Fruit fly (Drosophila melanogaster) whole organism, prepupa: ENCODE data around the gene CG4968.

Source experiments
- Blimp-1 ChIP-seq: fragments of 200-800 bp; sonication (Bioruptor generic); optimal IDR thresholded peaks from 3 replicates; lab custom pipeline; 2017; ENCODE audit warnings: missing biosample characterization, missing genetic modification characterization, mild to moderate bottlenecking, moderate library complexity, missing genetic modification reagents
- CG10631 ChIP-seq: fragments of 200-800 bp; sonication (Bioruptor generic); optimal IDR thresholded peaks from 2 replicates; lab custom pipeline; 2016; ENCODE audit warnings: missing biosample characterization, missing genetic modification characterization
- CG10669 ChIP-seq: fragments of 200-800 bp; sonication (Bioruptor generic); optimal IDR thresholded peaks from 3 replicates; lab custom pipeline; 2018; ENCODE audit warnings: missing biosample characterization, mild to moderate bottlenecking, missing genetic modification characterization, moderate library complexity
- CG11294 ChIP-seq: fragments of 200-800 bp; sonication (Bioruptor generic); IDR thresholded peaks from 2 replicates; pipeline ENCODE4 v1.3.6; 2022; ENCODE audit warnings: missing biosample characterization, missing genetic modification characterization
- CG11762 ChIP-seq: fragments of 200-800 bp; sonication (Bioruptor generic); optimal IDR thresholded peaks from 3 replicates; lab custom pipeline; 2016; ENCODE audit warnings: missing biosample characterization, missing genetic modification characterization; ENCODE audit not compliant: insufficient read depth
- CG11902 ChIP-seq: fragments of 200-800 bp; sonication (Bioruptor generic); optimal IDR thresholded peaks from 3 replicates; lab custom pipeline; 2016; ENCODE audit warnings: missing biosample characterization, missing genetic modification characterization
- CG1621 ChIP-seq: fragments of 200-800 bp; sonication (Bioruptor generic); optimal IDR thresholded peaks from 3 replicates; lab custom pipeline; 2018; ENCODE audit warnings: missing biosample characterization, mild to moderate bottlenecking, missing genetic modification characterization
- CG16779 ChIP-seq: fragments of 200-800 bp; sonication (Bioruptor generic); optimal IDR thresholded peaks from 3 replicates; lab custom pipeline; 2017; ENCODE audit warnings: missing biosample characterization, mild to moderate bottlenecking, missing genetic modification characterization
- CG3032 ChIP-seq: fragments of 200-800 bp; optimal IDR thresholded peaks from 2 replicates; lab custom pipeline; 2019; ENCODE audit warnings: missing biosample characterization, mild to moderate bottlenecking, missing genetic modification characterization, moderate library complexity
- CG31627 ChIP-seq: fragments of 200-800 bp; sonication (Bioruptor generic); optimal IDR thresholded peaks from 3 replicates; lab custom pipeline; 2016; ENCODE audit warnings: missing biosample characterization, missing genetic modification characterization
- CG32006 ChIP-seq: fragments of 200-800 bp; sonication (Bioruptor generic); optimal IDR thresholded peaks from 3 replicates; lab custom pipeline; 2017; ENCODE audit warnings: missing biosample characterization, mild to moderate bottlenecking, missing genetic modification characterization
- CG34406 ChIP-seq: fragments of 200-800 bp; sonication (Bioruptor generic); optimal IDR thresholded peaks from 3 replicates; lab custom pipeline; 2016; ENCODE audit warnings: missing biosample characterization, missing genetic modification characterization
- CG3919 ChIP-seq: fragments of 200-800 bp; sonication (Bioruptor generic); optimal IDR thresholded peaks from 3 replicates; lab custom pipeline; 2016; ENCODE audit warnings: missing biosample characterization, missing genetic modification characterization
- CG4318 ChIP-seq: fragments of 200-800 bp; sonication (Bioruptor generic); optimal IDR thresholded peaks from 3 replicates; lab custom pipeline; 2017; ENCODE audit warnings: missing biosample characterization, mild to moderate bottlenecking, missing genetic modification characterization
- CG6163 ChIP-seq: fragments of 200-800 bp; sonication (Bioruptor generic); IDR thresholded peaks from 3 replicates; pipeline ENCODE4 v1.3.6; 2022; ENCODE audit warnings: missing biosample characterization, missing genetic modification characterization
- CG6792 ChIP-seq: fragments of 200-800 bp; sonication (Bioruptor generic); optimal IDR thresholded peaks from 3 replicates; lab custom pipeline; 2016; ENCODE audit warnings: missing biosample characterization, missing genetic modification characterization
- CG6808 ChIP-seq: fragments of 200-800 bp; sonication (Bioruptor generic); optimal IDR thresholded peaks from 3 replicates; lab custom pipeline; 2017; ENCODE audit warnings: missing biosample characterization, missing genetic modification characterization, mild to moderate bottlenecking, moderate library complexity, missing genetic modification reagents
- CG7368 ChIP-seq: fragments of 200-800 bp; sonication (Bioruptor generic); optimal IDR thresholded peaks from 3 replicates; lab custom pipeline; 2016; ENCODE audit warnings: missing biosample characterization, missing genetic modification characterization
- CG8119 ChIP-seq: fragments of 200-800 bp; sonication (Bioruptor generic); IDR thresholded peaks from 3 replicates; pipeline ENCODE4 v1.3.6; 2022; ENCODE audit warnings: missing biosample characterization, missing genetic modification characterization
- CG8319 ChIP-seq: fragments of 200-800 bp; sonication (Bioruptor generic); optimal IDR thresholded peaks from 3 replicates; lab custom pipeline; 2016; ENCODE audit warnings: missing biosample characterization, missing genetic modification characterization
- CG8632 ChIP-seq: fragments of 200-800 bp; sonication (Bioruptor generic); optimal IDR thresholded peaks from 3 replicates; lab custom pipeline; 2016; ENCODE audit warnings: missing biosample characterization, missing genetic modification characterization
- CG9139 ChIP-seq: fragments of 200-800 bp; sonication (Bioruptor generic); optimal IDR thresholded peaks from 3 replicates; lab custom pipeline; 2017; ENCODE audit warnings: missing biosample characterization, mild to moderate bottlenecking, missing genetic modification characterization
- Eip75B ChIP-seq: fragments of 200-800 bp; sonication (Bioruptor generic); optimal IDR thresholded peaks from 3 replicates; lab custom pipeline; 2016; ENCODE audit warnings: missing biosample characterization, missing genetic modification characterization
- Eip78C ChIP-seq: fragments of 200-800 bp; sonication (Bioruptor generic); peaks from one replicate; lab custom pipeline; 2016; ENCODE audit warnings: missing biosample characterization, missing genetic modification characterization
- Ets21C ChIP-seq: fragments of 200-800 bp; sonication (Bioruptor generic); optimal IDR thresholded peaks from 3 replicates; lab custom pipeline; 2016; ENCODE audit warnings: missing biosample characterization, missing genetic modification characterization
- Ets96B ChIP-seq: fragments of 200-800 bp; optimal IDR thresholded peaks from 2 replicates; lab custom pipeline; 2019; ENCODE audit warnings: missing biosample characterization, mild to moderate bottlenecking, missing genetic modification characterization, moderate library complexity
- Gug ChIP-seq: fragments of 200-800 bp; sonication (Bioruptor generic); IDR thresholded peaks from 2 replicates; pipeline ENCODE4 v1.3.6; 2022; ENCODE audit warnings: missing biosample characterization, missing genetic modification characterization
- Hr38 ChIP-seq: sonication (Bioruptor generic); optimal IDR thresholded peaks from 2 replicates; lab custom pipeline; 2016; ENCODE audit warnings: missing biosample characterization, missing genetic modification characterization
- Hr39 ChIP-seq: fragments of 200-800 bp; sonication (Bioruptor generic); optimal IDR thresholded peaks from 2 replicates; lab custom pipeline; 2016; ENCODE audit warnings: missing biosample characterization, missing genetic modification characterization
- Hr4 ChIP-seq: fragments of 200-800 bp; sonication (Bioruptor generic); optimal IDR thresholded peaks from 3 replicates; lab custom pipeline; 2016; ENCODE audit warnings: missing biosample characterization, missing genetic modification characterization
- Lpt ChIP-seq: fragments of 200-800 bp; sonication (Bioruptor generic); optimal IDR thresholded peaks from 3 replicates; lab custom pipeline; 2016; ENCODE audit warnings: missing biosample characterization, missing genetic modification characterization
- Met ChIP-seq: fragments of 200-800 bp; sonication (Bioruptor generic); optimal IDR thresholded peaks from 3 replicates; lab custom pipeline; 2016; ENCODE audit warnings: missing biosample characterization, missing genetic modification characterization
- OdsH ChIP-seq: fragments of 200-800 bp; sonication (Bioruptor generic); optimal IDR thresholded peaks from 3 replicates; lab custom pipeline; 2016; ENCODE audit warnings: missing biosample characterization, missing genetic modification characterization
- Sox102F ChIP-seq: fragments of 200-800 bp; sonication (Bioruptor generic); optimal IDR thresholded peaks from 2 replicates; lab custom pipeline; 2016; ENCODE audit warnings: missing biosample characterization, mild to moderate bottlenecking, missing genetic modification characterization
- Sox14 ChIP-seq: fragments of 200-800 bp; sonication (Bioruptor generic); optimal IDR thresholded peaks from 3 replicates; lab custom pipeline; 2016; ENCODE audit warnings: missing biosample characterization, missing genetic modification characterization
- Sox15 ChIP-seq: fragments of 200-800 bp; sonication (Bioruptor generic); optimal IDR thresholded peaks from 3 replicates; lab custom pipeline; 2016; ENCODE audit warnings: missing biosample characterization, missing genetic modification characterization
- achi ChIP-seq: fragments of 200-800 bp; sonication (Bioruptor generic); optimal IDR thresholded peaks from 3 replicates; lab custom pipeline; 2016; ENCODE audit warnings: missing biosample characterization, missing genetic modification characterization
- acj6 ChIP-seq: fragments of 200-800 bp; sonication (Bioruptor generic); optimal IDR thresholded peaks from 3 replicates; lab custom pipeline; 2016; ENCODE audit warnings: missing biosample characterization, missing genetic modification characterization
- cyc ChIP-seq: fragments of 200-800 bp; sonication (Bioruptor generic); optimal IDR thresholded peaks from 3 replicates; lab custom pipeline; 2016; ENCODE audit warnings: missing biosample characterization, missing genetic modification characterization
- dac ChIP-seq: fragments of 200-800 bp; sonication (Bioruptor generic); optimal IDR thresholded peaks from 2 replicates; lab custom pipeline; 2017; ENCODE audit warnings: missing biosample characterization, mild to moderate bottlenecking, missing genetic modification characterization
- fd59A ChIP-seq: fragments of 200-800 bp; sonication (Bioruptor generic); optimal IDR thresholded peaks from 2 replicates; lab custom pipeline; 2017; ENCODE audit warnings: missing biosample characterization, mild to moderate bottlenecking, missing genetic modification characterization, missing genetic modification reagents
- fd85E ChIP-seq: fragments of 200-800 bp; sonication (Bioruptor generic); optimal IDR thresholded peaks from 3 replicates; lab custom pipeline; 2016; ENCODE audit warnings: missing biosample characterization, missing genetic modification characterization
- fkh ChIP-seq: fragments of 200-800 bp; sonication (Bioruptor generic); optimal IDR thresholded peaks from 3 replicates; lab custom pipeline; 2017; ENCODE audit warnings: missing biosample characterization, mild to moderate bottlenecking, missing genetic modification characterization, moderate library complexity
- lz ChIP-seq: fragments of 200-800 bp; sonication (Bioruptor generic); optimal IDR thresholded peaks from 3 replicates; lab custom pipeline; 2016; ENCODE audit warnings: missing biosample characterization, missing genetic modification characterization
- net ChIP-seq: fragments of 200-800 bp; sonication (Bioruptor generic); optimal IDR thresholded peaks from 3 replicates; lab custom pipeline; 2016; ENCODE audit warnings: missing biosample characterization, missing genetic modification characterization
- pdm3 ChIP-seq: fragments of 200-800 bp; sonication (Bioruptor generic); optimal IDR thresholded peaks from 3 replicates; lab custom pipeline; 2016; ENCODE audit warnings: missing biosample characterization, missing genetic modification characterization
- salr ChIP-seq, 2 experiments: fragments of 200-800 bp; sonication (Bioruptor generic); optimal IDR thresholded peaks; 3 replicates each; lab custom pipeline; 2016 to 2018; ENCODE audit warnings: missing biosample characterization in 2 of 2, missing genetic modification characterization in 2 of 2, mild to moderate bottlenecking in 1 of 2
- spab ChIP-seq: fragments of 200-800 bp; sonication (Bioruptor generic); optimal IDR thresholded peaks from 2 replicates; lab custom pipeline; 2017; ENCODE audit warnings: missing biosample characterization, mild to moderate bottlenecking, missing genetic modification characterization, missing genetic modification reagents
- ss ChIP-seq, 2 experiments: fragments of 200-800 bp; sonication (Bioruptor generic); optimal IDR thresholded peaks; 2 replicates in 1 of 2; 3 replicates in 1 of 2; lab custom pipeline; 2017 to 2018; ENCODE audit warnings: mild to moderate bottlenecking in 2 of 2, missing biosample characterization in 2 of 2, missing genetic modification characterization in 2 of 2, moderate library complexity in 1 of 2

Gene CG4968

dm6 chr2L:10276436-10276835, 30.3 kb upstream of the CG4968 start (continued):
- TF ChIP-seq fd59A, result no peak
- TF ChIP-seq Eip78C, result peak; percentile 84
- TF ChIP-seq Eip75B (GFP tag; lab: Kevin White, UChicago), result no peak
- no peak for TF ChIP-seq CG11902
- TF ChIP-seq CG4318 (GFP tag; lab: Kevin White, UChicago), result no peak
- TF ChIP-seq CG8119, result peak; percentile 70; the same call in 2 of the 3 replicates
- TF ChIP-seq CG8632, result peak; percentile 42
- no peak for TF ChIP-seq Blimp-1 (GFP tag; lab: Kevin White, UChicago)
- no peak for TF ChIP-seq CG8319 (GFP tag; lab: Kevin White, UChicago)
- no peak for TF ChIP-seq pdm3 (GFP tag; lab: Kevin White, UChicago)
- no peak for TF ChIP-seq Sox102F (GFP tag; lab: Kevin White, UChicago)
- TF ChIP-seq lz (GFP tag; lab: Kevin White, UChicago), result no peak
- no peak for TF ChIP-seq Hr38 (GFP tag; lab: Kevin White, UChicago)
- TF ChIP-seq Ets96B (tag; lab: Kevin White, UChicago), result peak; percentile 69
- no peak for TF ChIP-seq CG6808 (GFP tag; lab: Kevin White, UChicago)
- TF ChIP-seq cyc (GFP tag; lab: Kevin White, UChicago), result no peak
- TF ChIP-seq CG9139 (GFP tag; lab: Kevin White, UChicago), result no peak
- TF ChIP-seq Ets21C (GFP tag; lab: Kevin White, UChicago), result no peak
- TF ChIP-seq CG6163 (GFP tag; lab: Robert Waterston, UW), result no peak
- no peak for TF ChIP-seq CG16779
- TF ChIP-seq ss (GFP tag; optimal IDR thresholded peaks at IDR 0.05; lab: Kevin White, UChicago), result no peak
- no peak for TF ChIP-seq net (GFP tag; lab: Kevin White, UChicago)
- TF ChIP-seq CG34406, result no peak
- no peak for TF ChIP-seq spab (GFP tag; lab: Kevin White, UChicago)
- no peak for TF ChIP-seq Hr4 (GFP tag; lab: Kevin White, UChicago)
- TF ChIP-seq CG3032, result peak; percentile 67
- TF ChIP-seq Sox14 (GFP tag; lab: Kevin White, UChicago), result no peak
- TF ChIP-seq CG10631 (GFP tag; lab: Kevin White, UChicago), result no peak
- no peak for TF ChIP-seq CG1621 (tag; lab: Kevin White, UChicago)
- TF ChIP-seq CG10669 (GFP tag; lab: Kevin White, UChicago), result no peak
- TF ChIP-seq CG6792 (GFP tag; lab: Kevin White, UChicago), result peak; percentile 20
- TF ChIP-seq Lpt (GFP tag; lab: Kevin White, UChicago), result no peak
- TF ChIP-seq Met (GFP tag; lab: Kevin White, UChicago), result no peak
- peak; percentile 32 for TF ChIP-seq acj6 (GFP tag; lab: Kevin White, UChicago)

DNA sequence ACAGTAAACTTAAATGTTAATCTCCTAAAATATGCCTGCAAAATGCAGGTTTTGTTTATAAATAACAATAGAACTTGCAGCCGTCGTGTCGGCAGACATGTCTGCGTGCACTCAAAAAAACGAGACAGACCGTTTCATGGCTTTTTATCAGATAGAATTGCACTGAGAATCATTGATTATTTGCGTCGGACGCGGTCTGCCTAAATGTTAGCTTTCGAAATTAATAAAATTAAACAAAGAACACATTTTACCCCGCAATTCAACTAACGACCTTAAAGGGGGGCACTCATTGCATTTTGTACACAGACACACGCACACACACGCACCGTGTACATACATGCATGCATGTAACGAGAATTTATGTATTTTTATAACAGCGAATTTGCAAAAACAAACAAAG, 29.9 kb upstream of the CG4968 start:
- TF ChIP-seq lz (GFP tag; lab: Kevin White, UChicago), result peak; percentile 59
- no peak; the same call in 1 of the 3 replicates for TF ChIP-seq CG8119
- no peak for TF ChIP-seq CG7368 (GFP tag; lab: Kevin White, UChicago)
- TF ChIP-seq CG32006 (GFP tag; lab: Kevin White, UChicago), result no peak
- no peak for TF ChIP-seq CG11294 (GFP tag; lab: Robert Waterston, UW)
- TF ChIP-seq CG6163 (GFP tag; lab: Robert Waterston, UW), result no peak; the same call in 1 of the 3 replicates
- peak; percentile 63 for TF ChIP-seq OdsH (GFP tag; lab: Kevin White, UChicago)
- TF ChIP-seq CG4318 (GFP tag; lab: Kevin White, UChicago), result no peak
- no peak for TF ChIP-seq salr (GFP tag; optimal IDR thresholded peaks at IDR 0.05; lab: Kevin White, UChicago)
- no peak for TF ChIP-seq fd85E (GFP tag; lab: Kevin White, UChicago)
- TF ChIP-seq Eip75B (GFP tag; lab: Kevin White, UChicago), result peak; percentile 66
- TF ChIP-seq CG16779, result no peak
- TF ChIP-seq Sox15 (GFP tag; lab: Kevin White, UChicago), result no peak
- TF ChIP-seq cyc (GFP tag; lab: Kevin White, UChicago), result peak; percentile 56
- TF ChIP-seq CG31627 (GFP tag; lab: Kevin White, UChicago), result peak; percentile 72
- TF ChIP-seq CG8632, result peak; percentile 22
- TF ChIP-seq dac (GFP tag; lab: Kevin White, UChicago), result peak; percentile 37
- TF ChIP-seq Hr39 (GFP tag; lab: Kevin White, UChicago), result no peak
- no peak for TF ChIP-seq net (GFP tag; lab: Kevin White, UChicago)
- TF ChIP-seq achi, result peak; percentile 58
- no peak for TF ChIP-seq fkh (GFP tag; lab: Kevin White, UChicago)
- no peak for TF ChIP-seq CG3919
- TF ChIP-seq Ets96B (tag; lab: Kevin White, UChicago), result no peak
- no peak for TF ChIP-seq Gug (GFP tag; lab: Robert Waterston, UW)
- peak; percentile 27 for TF ChIP-seq CG6792 (GFP tag; lab: Kevin White, UChicago)
- no peak for TF ChIP-seq pdm3 (GFP tag; lab: Kevin White, UChicago)
- no peak for TF ChIP-seq CG10631 (GFP tag; lab: Kevin White, UChicago)
- TF ChIP-seq CG11762 (GFP tag; lab: Kevin White, UChicago), result no peak
- TF ChIP-seq Sox102F (GFP tag; lab: Kevin White, UChicago), result no peak
- peak; percentile 3 for TF ChIP-seq CG11902
- TF ChIP-seq Met (GFP tag; lab: Kevin White, UChicago), result no peak
- peak; percentile 21 for TF ChIP-seq Ets21C (GFP tag; lab: Kevin White, UChicago)
